Worm (Caenorhabditis elegans) whole organism, dauer: ENCODE data around the gene F41C3.11.
"Not testable (repeated sequence)": the region's sequence is repeated elsewhere in the genome, so short reads cannot be mapped to it uniquely, and the experiment has no call there.

Source experiments
- unc-62 ChIP-seq: sonication (generic microtip); optimal IDR thresholded peaks from 2 replicates; lab custom pipeline; 2017; ENCODE audit warnings: missing biosample characterization, missing genetic modification reagents, missing genetic modification characterization

F41C3.11 gene

DNA sequence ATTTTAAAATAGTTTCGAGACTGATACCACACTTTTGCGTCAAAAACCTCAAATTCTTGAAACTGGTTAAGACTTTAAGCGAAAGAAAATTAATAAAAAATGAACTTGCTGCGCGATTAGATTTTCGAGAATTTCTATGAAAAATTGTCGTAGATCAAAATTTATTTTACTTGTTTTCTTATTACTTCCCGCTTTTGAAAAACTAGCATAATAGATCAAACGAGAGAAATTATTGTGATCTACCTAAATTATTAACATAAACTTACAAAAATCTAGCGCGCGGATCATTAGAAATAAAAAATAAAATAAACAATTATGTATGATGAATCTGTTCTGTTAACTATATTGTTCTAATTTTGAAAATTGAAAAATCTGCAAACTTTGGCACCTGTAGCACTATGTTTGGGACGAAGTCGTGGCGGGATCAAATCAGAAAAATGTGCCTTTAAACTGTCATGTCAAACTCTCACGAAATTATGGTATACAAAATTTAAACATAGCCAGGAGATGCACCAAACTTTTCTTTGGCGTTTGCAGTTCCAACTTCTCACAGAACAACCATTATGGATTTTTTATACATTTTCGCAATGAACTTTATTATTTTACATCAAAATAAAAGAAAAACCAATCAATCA, 6.9 kb downstream of the F41C3.11 start:
- no peak for TF ChIP-seq unc-62

DNA sequence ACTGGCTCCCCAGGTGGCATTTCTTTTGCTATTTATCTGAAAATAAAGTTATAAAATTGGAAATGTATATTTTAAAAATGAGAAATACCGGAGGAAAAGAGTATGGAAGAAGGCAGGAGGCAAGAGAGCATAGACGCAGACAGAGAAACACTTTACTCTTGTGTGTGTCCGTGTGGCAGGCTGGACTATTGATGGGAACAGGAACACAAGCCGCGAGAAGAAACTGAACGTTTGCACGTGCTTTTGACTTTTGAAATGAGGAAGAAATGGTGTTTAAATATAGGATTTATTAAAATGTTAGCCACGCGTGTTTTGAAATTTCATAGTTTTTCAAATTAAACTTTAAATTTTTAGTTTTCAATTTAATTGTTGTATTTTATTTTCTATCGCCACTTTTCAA, 7.6 kb downstream of the F41C3.11 start, which contains the start of gene F10G7.10:
F10G7.10 (minus strand) TSS at position 145 of the 400 bp plus-strand sequence.
- TF ChIP-seq unc-62: no peak

DNA sequence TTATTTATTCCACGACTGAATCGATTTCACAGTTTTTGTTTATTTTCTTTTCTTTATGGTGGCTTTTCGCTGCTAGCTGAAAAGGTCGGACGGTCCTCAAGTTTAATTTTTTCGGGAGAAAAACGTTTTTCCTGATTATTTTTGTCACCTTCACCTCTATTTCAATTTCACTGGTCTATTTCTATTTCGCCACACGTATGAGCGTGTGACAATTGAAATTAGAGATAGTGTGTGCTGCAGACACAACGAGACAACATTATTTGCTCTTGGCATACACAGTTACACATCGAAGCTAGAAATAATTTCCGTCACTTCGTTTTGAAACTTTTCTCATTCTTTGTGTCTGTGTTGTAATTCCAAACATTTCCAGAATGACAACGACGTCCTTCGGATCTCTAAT, 18.1 kb downstream of the F41C3.11 start, which contains the start of gene F41C3.8:
F41C3.8 (plus strand) TSS at position 371 of the 400 bp plus-strand sequence.
- no peak for TF ChIP-seq unc-62

DNA sequence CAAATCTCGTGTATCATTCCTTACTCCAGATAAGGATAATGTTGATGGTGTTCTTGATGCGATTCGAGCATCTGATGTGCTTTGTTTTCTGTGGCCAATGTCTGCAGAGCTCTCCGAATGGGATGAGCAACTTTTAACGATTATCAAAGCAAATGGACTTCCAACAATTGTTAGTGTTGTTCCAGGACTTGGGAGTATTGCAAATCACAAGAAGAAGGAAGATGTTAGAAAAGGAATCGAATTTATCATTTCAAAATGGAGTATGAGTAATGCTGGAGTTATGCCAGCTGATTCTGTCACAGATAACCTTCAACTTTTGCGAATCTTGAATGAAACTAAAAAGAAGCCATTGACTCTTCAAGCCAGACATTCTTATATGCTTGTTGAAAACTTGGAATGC, 22.9 kb downstream of the F41C3.11 start:
- TF ChIP-seq unc-62: no peak

DNA sequence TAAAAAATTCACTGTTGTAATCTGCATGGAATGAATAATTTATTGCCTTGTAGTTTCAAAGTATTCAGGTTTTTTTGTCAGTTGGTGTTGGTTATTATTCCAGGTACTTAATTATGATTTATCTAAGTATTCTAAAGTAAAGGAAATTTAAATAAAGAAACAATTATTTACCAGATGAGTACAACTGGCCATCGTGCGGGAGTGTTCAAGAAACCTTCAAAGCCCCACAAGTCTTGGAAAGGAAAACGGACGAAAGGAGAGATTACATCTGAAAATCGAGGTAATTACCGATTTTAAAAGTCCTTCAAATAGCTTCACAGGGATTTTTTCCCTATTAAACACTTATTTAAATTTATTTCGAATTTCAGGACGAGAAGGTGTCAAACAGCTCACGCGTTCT, 23.6 kb downstream of the F41C3.11 start, which contains the start of gene tag-151:
tag-151 (plus strand) TSS at position 158 of the 400 bp plus-strand sequence.
- no peak for TF ChIP-seq unc-62

DNA sequence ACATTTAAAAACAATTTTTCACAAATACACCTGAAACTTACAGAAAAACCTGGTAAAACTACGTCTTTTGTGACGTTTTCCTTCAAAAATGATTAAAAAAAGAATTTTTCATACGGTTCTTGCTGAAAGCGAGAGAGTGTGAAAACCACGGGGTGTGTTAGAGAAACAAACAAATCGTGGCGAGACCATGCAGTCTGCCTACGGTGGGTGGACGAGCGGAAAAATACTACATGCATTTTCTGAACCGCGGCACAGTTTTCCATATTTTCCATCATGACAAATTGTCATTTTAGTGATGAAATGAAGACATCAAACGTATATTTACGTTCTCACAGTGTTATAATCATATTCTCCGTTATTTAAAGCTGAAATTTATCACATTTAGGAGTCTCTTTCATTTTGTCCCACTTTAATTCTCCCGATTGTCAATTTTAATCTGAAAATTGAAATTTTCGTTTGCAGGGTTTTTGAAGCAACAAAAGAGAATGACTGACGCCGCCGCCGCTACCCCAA, 27.3 kb downstream of the F41C3.11 start, which contains the start of the genes F10G7.9 and tsn-1:
F10G7.9 (minus strand) TSS at position 127 of the 513 bp plus-strand sequence.
tsn-1 (plus strand) TSS at position 463 of the 513 bp plus-strand sequence.
- no peak for TF ChIP-seq unc-62

DNA sequence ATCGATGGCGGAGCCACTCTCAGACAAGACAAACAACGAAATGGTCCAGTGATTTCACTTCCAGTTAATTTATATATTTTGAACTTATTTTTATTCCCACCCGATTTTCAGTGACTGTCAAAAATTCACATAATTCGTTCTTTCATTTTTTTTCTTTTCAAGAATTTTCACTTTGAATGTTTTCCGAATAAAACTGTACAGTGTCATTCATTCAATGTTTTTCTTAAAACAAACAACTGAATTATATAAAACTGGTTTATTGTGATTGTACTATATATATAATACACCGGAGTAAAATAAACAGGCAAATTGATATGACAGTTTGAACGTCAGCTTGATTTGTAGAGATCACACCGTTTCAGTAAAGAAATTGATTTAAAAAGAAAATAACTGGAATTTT, 30.7 kb downstream of the F41C3.11 start:
- no peak for TF ChIP-seq unc-62

DNA sequence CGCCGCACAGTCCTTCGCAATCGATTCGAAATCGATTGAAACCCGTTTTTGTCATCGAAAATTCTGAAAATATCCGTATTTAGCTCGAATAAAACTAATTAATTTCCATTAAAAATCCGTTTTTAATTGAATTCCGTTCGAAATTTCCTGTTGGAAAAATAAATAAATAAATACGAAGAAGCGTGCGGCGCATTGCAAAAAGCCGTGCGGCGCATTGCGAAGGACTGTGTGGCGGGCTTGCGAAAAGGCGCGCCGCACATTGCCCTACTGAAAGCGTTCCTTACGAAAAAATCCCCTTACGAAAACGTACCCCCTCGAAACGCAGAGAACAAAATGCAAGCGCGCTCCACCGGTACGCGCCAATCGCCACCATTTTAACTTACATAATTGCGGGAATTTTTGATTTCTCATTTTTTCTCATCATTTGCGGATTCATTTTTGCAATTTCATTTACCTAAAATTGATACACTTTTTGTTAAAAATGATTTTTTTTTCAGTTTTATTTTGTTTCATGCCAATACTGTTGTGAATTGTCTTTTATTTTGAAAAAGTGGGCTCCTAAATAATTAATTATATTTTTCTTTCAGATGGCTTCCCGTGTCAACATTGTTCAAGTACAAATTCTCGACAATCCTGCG, 32.1 kb downstream of the F41C3.11 start, which contains the start of gene unc-85:
unc-85 (plus strand) TSS at position 588 of the 638 bp plus-strand sequence.
- not testable (repeated sequence) for TF ChIP-seq unc-62

DNA sequence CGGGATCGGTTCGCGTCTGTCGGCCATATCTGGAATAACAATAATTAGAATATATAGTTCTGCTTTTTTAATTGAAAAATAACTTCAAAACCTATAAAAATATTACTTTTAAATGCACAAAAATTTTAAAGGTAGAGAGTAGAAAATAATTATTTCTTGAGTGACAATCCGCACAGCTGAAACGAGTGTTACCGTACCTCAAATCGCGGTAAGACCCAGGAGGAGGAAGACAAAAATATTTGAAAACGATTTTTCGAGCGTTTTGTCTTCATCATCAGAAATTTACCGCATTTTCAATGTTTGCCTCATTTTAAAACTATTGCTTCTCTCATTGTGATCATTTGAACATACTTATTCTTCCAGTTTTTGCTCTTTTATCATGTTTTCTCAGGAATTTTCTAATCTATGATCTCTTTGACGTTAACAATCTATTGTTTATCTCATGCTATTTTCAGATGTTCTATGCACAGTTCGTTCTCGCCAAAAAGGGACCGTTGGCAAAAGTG, 35.4 kb downstream of the F41C3.11 start, which contains the start of the genes rpn-5 and scc-1:
rpn-5 (minus strand) TSS at position 162 of the 506 bp plus-strand sequence.
scc-1 (plus strand) TSS at position 456 of the 506 bp plus-strand sequence.
- TF ChIP-seq unc-62: no peak

DNA sequence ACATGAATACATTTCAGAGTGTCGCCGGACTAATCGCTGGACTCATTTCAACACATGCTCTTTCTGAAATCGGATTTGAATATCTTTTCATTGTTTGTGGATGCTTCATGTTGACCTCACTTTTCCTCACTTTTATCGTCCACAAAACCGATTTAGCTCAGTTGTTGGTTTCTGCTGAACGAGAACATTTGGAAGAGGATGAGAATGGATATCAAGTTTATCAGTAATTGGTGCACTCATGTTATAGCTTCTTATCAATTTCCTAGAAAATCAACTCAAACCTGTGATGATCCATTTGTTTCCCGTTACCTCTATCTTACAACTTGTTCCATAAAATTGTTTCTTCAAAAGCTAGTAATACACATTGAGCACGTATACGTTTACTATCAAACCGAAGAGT, 37.7 kb downstream of the F41C3.11 start:
- TF ChIP-seq unc-62: no peak

DNA sequence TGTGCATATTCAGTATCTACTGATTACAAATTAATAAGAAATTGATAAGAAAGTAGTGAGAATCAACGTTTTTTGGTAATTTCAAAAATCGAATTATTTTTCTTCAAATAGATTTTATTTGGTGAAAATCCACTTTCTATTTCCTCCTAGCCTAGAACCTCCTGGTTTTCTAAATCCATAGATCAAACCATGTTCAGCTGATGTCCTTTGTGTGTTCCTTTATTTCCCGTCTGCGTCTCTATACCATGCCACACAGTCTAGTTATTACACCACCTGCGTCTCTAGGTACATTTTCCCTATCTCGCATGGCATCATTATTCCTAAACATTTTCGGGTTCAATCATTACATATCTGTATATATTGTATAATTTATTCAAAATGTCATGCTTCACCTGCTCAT, 40.6 kb downstream of the F41C3.11 start, which contains the start of gene F10G7.5:
F10G7.5 (plus strand) TSS at position 286 of the 400 bp plus-strand sequence.
- TF ChIP-seq unc-62: no peak

DNA sequence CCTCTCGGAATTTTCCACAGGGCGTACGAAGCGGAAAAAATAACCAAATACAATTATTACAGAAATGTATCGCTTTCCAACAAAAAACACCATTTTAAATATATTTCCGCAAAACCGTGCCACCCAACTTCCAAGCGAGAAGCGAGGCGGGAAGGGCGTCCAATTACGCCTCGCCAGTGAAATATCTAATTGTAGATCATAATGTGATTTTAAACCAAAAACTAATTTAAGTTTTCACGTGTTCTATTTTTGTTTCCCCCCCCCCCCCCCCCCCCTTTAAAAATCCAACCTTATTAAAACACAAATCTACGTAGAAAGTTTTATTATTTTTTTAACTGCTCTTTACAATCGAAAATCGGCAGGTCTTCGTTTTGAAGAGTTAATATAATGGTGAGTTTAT, 44.3 kb downstream of the F41C3.11 start, which contains the start of gene F10G7.12:
F10G7.12 (plus strand) TSS at position 301 of the 400 bp plus-strand sequence.
- TF ChIP-seq unc-62: no peak

DNA sequence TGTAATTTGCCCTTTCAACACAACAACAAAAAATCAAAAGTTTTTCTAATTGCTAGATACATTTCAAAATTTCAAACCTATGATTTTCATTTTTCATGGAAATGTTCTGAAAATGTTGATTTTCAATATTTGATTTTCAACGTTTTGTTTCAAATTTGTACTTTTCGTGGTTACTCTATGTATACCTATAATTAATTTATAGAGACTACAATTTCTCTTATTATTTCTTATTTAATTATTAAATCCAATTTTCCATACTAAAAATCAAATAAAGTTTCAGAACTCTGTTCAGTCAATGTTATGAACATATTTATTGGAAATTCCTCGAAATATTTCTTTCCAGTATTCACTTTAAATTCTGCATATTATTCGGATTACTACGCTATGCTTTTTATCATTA, 46.8 kb downstream of the F41C3.11 start, which contains the start of gene sre-39:
sre-39 (plus strand) TSS at position 301 of the 400 bp plus-strand sequence.
- TF ChIP-seq unc-62: no peak

DNA sequence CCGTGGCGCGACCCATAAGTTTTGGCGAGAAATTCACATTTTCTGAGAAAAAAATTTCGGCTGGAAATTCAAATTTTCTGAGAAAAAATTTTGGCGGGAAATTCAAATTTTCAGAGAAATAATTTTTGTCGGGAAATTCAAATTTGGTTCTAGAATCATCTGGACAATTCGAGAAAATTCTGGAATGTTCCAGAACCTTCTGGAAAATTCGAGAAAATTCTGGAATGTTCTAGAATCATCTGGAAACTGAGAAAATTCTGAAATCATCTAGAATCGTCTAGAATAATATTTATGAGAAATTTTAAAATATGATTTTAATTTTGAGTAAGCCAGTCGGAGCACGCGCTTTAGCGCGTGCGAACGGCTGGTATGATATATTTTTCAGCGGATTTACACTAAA, 48.9 kb downstream of the F41C3.11 start:
- no peak for TF ChIP-seq unc-62

DNA sequence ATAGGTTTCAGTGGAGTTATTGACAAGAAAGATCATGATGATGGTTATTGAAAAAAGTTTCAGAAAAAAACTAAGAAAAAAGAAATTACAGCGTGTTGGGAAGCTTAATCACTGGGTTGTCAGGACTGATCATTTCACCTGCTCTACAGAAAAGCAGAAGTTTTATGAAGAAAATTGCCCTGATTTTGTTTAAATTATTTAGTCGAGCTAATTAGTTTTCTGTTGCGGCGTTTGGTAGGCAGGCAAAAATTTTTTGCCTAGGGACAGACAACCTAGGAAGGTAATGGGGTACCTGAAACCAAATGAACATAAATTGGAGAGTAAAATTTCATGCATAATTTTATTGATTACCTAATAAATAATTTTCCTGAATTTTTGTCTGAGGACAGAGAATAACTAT, 50.1 kb downstream of the F41C3.11 start, which contains the start of gene sre-40:
sre-40 (minus strand) TSS at position 101 of the 400 bp plus-strand sequence.
- no peak for TF ChIP-seq unc-62

DNA sequence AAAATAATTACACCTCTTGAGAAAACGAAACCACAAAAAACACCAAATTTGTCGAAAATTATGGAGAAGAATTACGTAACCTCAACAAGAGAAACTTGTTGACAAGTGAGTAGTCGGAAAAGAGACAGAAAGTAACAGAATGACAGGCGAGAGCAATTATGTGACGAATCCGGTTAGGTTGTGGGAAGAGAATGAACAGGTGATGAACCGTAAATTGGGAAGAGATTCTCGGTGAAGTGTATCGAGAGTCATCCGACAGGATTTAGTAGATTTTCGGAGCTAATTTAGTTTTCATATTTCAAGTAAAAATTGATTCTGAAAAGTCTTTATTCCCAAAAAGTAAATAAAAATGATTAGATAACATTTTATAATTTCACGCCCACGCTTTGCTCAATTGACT, 52.4 kb downstream of the F41C3.11 start, which contains the start of gene T05A7.7:
T05A7.7 (minus strand) TSS at position 101 of the 400 bp plus-strand sequence.
- TF ChIP-seq unc-62: no peak
